Worm (Caenorhabditis elegans) whole organism, L3 larva: ENCODE data around the gene srh-269.
A peak's percentile ranks its signal among the peaks of the same experiment; 100 is the strongest.

Source experiments
- R02D3.7 ChIP-seq: fragments of 150-350 bp; optimal IDR thresholded peaks from 2 replicates; lab custom pipeline; 2014; ENCODE audit warnings: missing biosample characterization, missing genetic modification characterization
- ZK546.5 ChIP-seq: sonication (generic microtip); optimal IDR thresholded peaks from 2 replicates; lab custom pipeline; 2017; ENCODE audit warnings: missing biosample characterization, missing genetic modification characterization
- aly-2 ChIP-seq: fragments of 150-350 bp; optimal IDR thresholded peaks from 2 replicates; lab custom pipeline; 2014; ENCODE audit warnings: missing biosample characterization, missing genetic modification characterization
- ama-1 ChIP-seq: fragments of 150-350 bp; optimal IDR thresholded peaks from 2 replicates; lab custom pipeline; 2018
- ceh-28 ChIP-seq: fragments of 150-350 bp; optimal IDR thresholded peaks from 2 replicates; lab custom pipeline; 2014; ENCODE audit warnings: missing biosample characterization, missing genetic modification reagents, missing genetic modification characterization
- ceh-9 ChIP-seq: sonication (generic microtip); optimal IDR thresholded peaks from 2 replicates; lab custom pipeline; 2018; ENCODE audit warnings: missing biosample characterization, missing genetic modification characterization
- egl-27 ChIP-seq: sonication (generic microtip); optimal IDR thresholded peaks from 4 replicates; lab custom pipeline; 2017; ENCODE audit warnings: missing biosample characterization, missing genetic modification reagents, missing genetic modification characterization
- elt-1 ChIP-seq: fragments of 150-350 bp; optimal IDR thresholded peaks from 2 replicates; lab custom pipeline; 2014; ENCODE audit warnings: missing biosample characterization, missing genetic modification characterization
- elt-2 ChIP-seq: sonication (generic microtip); optimal IDR thresholded peaks from 2 replicates; lab custom pipeline; 2016; ENCODE audit warnings: missing genetic modification reagents, mild to moderate bottlenecking, missing genetic modification characterization, missing compliant biosample characterization
- elt-3 ChIP-seq, 3 experiments: fragments of 150-350 bp in 1 of 3; sonication (generic microtip) in 2 of 3; optimal IDR thresholded peaks; 2 replicates in 2 of 3; 4 replicates in 1 of 3; lab custom pipeline; 2014 to 2017; ENCODE audit warnings: missing biosample characterization in 3 of 3, missing genetic modification characterization in 3 of 3
- eor-1 ChIP-seq, 2 experiments: fragments of 150-350 bp; optimal IDR thresholded peaks; 2 replicates each; lab custom pipeline; 2014 to 2018; ENCODE audit warnings: missing biosample characterization in 2 of 2, missing genetic modification characterization in 2 of 2
- fkh-10 ChIP-seq: sonication (generic microtip); optimal IDR thresholded peaks from 2 replicates; lab custom pipeline; 2017; ENCODE audit warnings: missing biosample characterization, missing genetic modification reagents, missing genetic modification characterization
- fkh-2 ChIP-seq: fragments of 150-350 bp; optimal IDR thresholded peaks from 2 replicates; lab custom pipeline; 2014; ENCODE audit warnings: missing biosample characterization, missing genetic modification reagents, missing genetic modification characterization
- fos-1 ChIP-seq: fragments of 150-350 bp; optimal IDR thresholded peaks from 2 replicates; lab custom pipeline; 2014; ENCODE audit warnings: missing biosample characterization, missing genetic modification characterization
- hmg-11 ChIP-seq: sonication (generic microtip); optimal IDR thresholded peaks from 2 replicates; lab custom pipeline; 2016; ENCODE audit warnings: missing genetic modification characterization, missing compliant biosample characterization
- jun-1 ChIP-seq: fragments of 150-350 bp; optimal IDR thresholded peaks from 2 replicates; lab custom pipeline; 2014; ENCODE audit warnings: missing biosample characterization, missing genetic modification reagents, missing genetic modification characterization
- lin-15B ChIP-seq: fragments of 150-350 bp; optimal IDR thresholded peaks from 2 replicates; lab custom pipeline; 2014; ENCODE audit warnings: missing biosample characterization, missing genetic modification characterization
- mdl-1 ChIP-seq: fragments of 150-350 bp; optimal IDR thresholded peaks from 2 replicates; lab custom pipeline; 2014; ENCODE audit warnings: missing biosample characterization, missing genetic modification characterization
- mml-1 ChIP-seq: fragments of 150-350 bp; sonication (generic microtip); optimal IDR thresholded peaks from 3 replicates; lab custom pipeline; 2014; ENCODE audit warnings: missing biosample characterization, missing genetic modification characterization
- nfya-1 ChIP-seq: sonication (generic microtip); optimal IDR thresholded peaks from 2 replicates; lab custom pipeline; 2017; ENCODE audit warnings: missing genetic modification characterization, mild to moderate bottlenecking, missing compliant biosample characterization, antibody characterized with exemption, moderate library complexity; ENCODE audit not compliant: insufficient read depth
- nhr-11 ChIP-seq: fragments of 150-350 bp; optimal IDR thresholded peaks from 2 replicates; lab custom pipeline; 2014; ENCODE audit warnings: missing biosample characterization, missing genetic modification characterization
- nhr-12 ChIP-seq: fragments of 150-350 bp; optimal IDR thresholded peaks from 2 replicates; lab custom pipeline; 2014; ENCODE audit warnings: missing biosample characterization, missing genetic modification characterization
- nhr-23 ChIP-seq: fragments of 150-350 bp; optimal IDR thresholded peaks from 2 replicates; lab custom pipeline; 2014; ENCODE audit warnings: missing biosample characterization, missing genetic modification reagents, missing genetic modification characterization
- nhr-237 ChIP-seq: fragments of 150-350 bp; optimal IDR thresholded peaks from 2 replicates; lab custom pipeline; 2014; ENCODE audit warnings: missing biosample characterization, missing genetic modification characterization
- nhr-25 ChIP-seq: sonication (generic microtip); optimal IDR thresholded peaks from 2 replicates; lab custom pipeline; 2017; ENCODE audit warnings: missing biosample characterization, missing genetic modification characterization
- nhr-28 ChIP-seq: fragments of 150-350 bp; optimal IDR thresholded peaks from 2 replicates; lab custom pipeline; 2014; ENCODE audit warnings: missing biosample characterization, missing genetic modification characterization
- nhr-43 ChIP-seq: sonication (generic microtip); optimal IDR thresholded peaks from 2 replicates; lab custom pipeline; 2016; ENCODE audit warnings: mild to moderate bottlenecking, missing genetic modification characterization, missing compliant biosample characterization; ENCODE audit not compliant: poor library complexity, severe bottlenecking
- nhr-67 ChIP-seq: fragments of 150-350 bp; optimal IDR thresholded peaks from 2 replicates; lab custom pipeline; 2014; ENCODE audit warnings: missing biosample characterization, missing genetic modification characterization
- nhr-76 ChIP-seq: fragments of 150-350 bp; sonication (generic microtip); optimal IDR thresholded peaks from 5 replicates; lab custom pipeline; 2014; ENCODE audit warnings: missing biosample characterization, missing genetic modification characterization
- nhr-77 ChIP-seq: fragments of 150-350 bp; optimal IDR thresholded peaks from 2 replicates; lab custom pipeline; 2014; ENCODE audit warnings: missing biosample characterization, missing genetic modification characterization
- pqm-1 ChIP-seq: fragments of 150-350 bp; optimal IDR thresholded peaks from 2 replicates; lab custom pipeline; 2017; ENCODE audit warnings: missing biosample characterization, missing genetic modification characterization, inconsistent platforms
- skn-1 ChIP-seq: fragments of 150-350 bp; optimal IDR thresholded peaks from 2 replicates; lab custom pipeline; 2014; ENCODE audit warnings: missing biosample characterization, missing genetic modification characterization
- snpc-4 ChIP-seq: fragments of 150-350 bp; optimal IDR thresholded peaks from 2 replicates; lab custom pipeline; 2014; ENCODE audit warnings: missing biosample characterization, missing genetic modification characterization
- tbx-2 ChIP-seq: sonication (generic microtip); optimal IDR thresholded peaks from 2 replicates; lab custom pipeline; 2016; ENCODE audit warnings: mild to moderate bottlenecking, missing genetic modification characterization, missing compliant biosample characterization
- unc-39 ChIP-seq: sonication (generic microtip); optimal IDR thresholded peaks from 4 replicates; lab custom pipeline; 2017; ENCODE audit warnings: missing biosample characterization, missing genetic modification characterization
- unc-62 ChIP-seq: fragments of 150-350 bp; sonication (generic microtip); optimal IDR thresholded peaks from 4 replicates; lab custom pipeline; 2014; ENCODE audit warnings: missing biosample characterization, missing genetic modification reagents, missing genetic modification characterization
- zag-1 ChIP-seq: fragments of 150-350 bp; optimal IDR thresholded peaks from 2 replicates; lab custom pipeline; 2014; ENCODE audit warnings: missing biosample characterization, missing genetic modification characterization
- ztf-11 ChIP-seq: fragments of 150-350 bp; optimal IDR thresholded peaks from 2 replicates; lab custom pipeline; 2014; ENCODE audit warnings: missing biosample characterization, missing genetic modification characterization
- ztf-4 ChIP-seq: fragments of 150-350 bp; optimal IDR thresholded peaks from 2 replicates; lab custom pipeline; 2014; ENCODE audit warnings: missing biosample characterization, missing genetic modification characterization

Gene srh-269

DNA sequence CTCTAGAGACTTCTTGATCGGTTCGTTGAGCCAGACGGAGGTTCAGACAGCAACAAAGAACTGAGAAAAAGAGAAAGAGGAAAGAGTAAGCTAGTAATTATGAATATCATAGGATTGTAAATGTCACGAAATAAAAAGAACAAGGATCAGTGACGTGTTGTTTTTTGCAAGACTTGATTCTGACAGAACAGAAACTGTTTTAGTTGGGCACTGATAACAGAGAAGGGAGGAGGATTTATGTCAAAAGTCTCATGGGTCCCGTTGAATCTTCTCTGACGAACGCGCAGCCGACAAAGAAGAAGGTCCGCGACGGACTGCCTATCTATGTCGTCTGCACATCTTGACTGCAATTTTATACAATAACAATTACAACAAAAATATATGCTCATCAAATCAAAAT lies 8.8 kb upstream of the srh-269 start, which contains the start of gene T03E6.9:
Gene T03E6.9, minus strand, starts transcription at position 101 of the 400 bp plus-strand sequence.
- no peak for TF ChIP-seq unc-39 (tag; lab: Kevin White, UChicago)
- TF ChIP-seq nhr-67 (tag; lab: Kevin White, UChicago): no peak
- no peak for TF ChIP-seq ceh-28
- TF ChIP-seq nhr-28 (tag; lab: Kevin White, UChicago): no peak
- TF ChIP-seq nhr-77 (tag; lab: Kevin White, UChicago): no peak
- TF ChIP-seq elt-2 (tag; lab: Kevin White, UChicago): no peak
- TF ChIP-seq nfya-1 (tag; lab: Kevin White, UChicago): no peak
- no peak for TF ChIP-seq R02D3.7 (tag; lab: Kevin White, UChicago)
- TF ChIP-seq jun-1 (tag; lab: Kevin White, UChicago): no peak
- no peak for TF ChIP-seq nhr-237 (tag; lab: Kevin White, UChicago)
- TF ChIP-seq nhr-11 (tag; lab: Kevin White, UChicago): no peak

DNA sequence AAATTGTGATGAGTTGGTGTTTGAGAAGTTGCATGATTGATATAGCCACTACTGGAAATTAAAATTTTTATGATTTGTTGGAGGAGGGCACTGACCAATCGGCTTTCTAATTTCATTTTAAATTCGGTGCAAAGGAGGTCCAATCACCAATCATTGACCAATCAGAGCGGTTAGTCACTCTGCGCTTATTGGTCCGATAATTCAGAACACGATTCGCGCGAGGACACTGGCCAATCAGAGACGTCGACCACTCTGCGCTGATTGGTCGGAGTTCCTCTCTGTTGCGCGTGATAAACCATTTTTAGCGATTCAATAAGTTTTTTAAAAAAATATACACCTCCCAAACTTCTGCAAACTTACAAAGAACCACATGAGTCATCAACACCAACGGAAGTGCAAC lies 8.0 kb upstream of the srh-269 start:
- TF ChIP-seq nhr-28 (tag; lab: Kevin White, UChicago): no peak
- TF ChIP-seq fkh-10: no peak
- TF ChIP-seq nfya-1 (tag; lab: Kevin White, UChicago): peak; percentile 62

DNA sequence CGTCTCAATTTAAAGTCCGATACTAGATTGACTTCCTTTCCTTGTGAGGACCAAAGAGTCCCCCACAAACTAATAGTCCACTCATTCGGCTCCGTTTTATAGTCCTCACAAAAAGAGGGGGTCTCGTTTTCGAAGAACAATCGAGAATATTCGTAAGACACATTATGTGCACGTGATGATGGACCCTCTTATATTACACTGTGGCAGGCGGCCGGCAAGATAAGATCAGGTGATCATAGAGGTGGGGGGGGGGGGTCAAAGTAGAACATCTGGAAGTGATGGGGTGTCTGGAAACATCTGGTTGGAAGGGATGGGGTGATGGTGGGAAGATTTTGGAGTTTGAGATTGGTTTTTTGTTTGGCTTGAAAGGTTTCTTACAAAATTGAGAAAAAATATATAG lies 6.6 kb upstream of the srh-269 start:
- TF ChIP-seq hmg-11 (no peak), zag-1 (tag; lab: Kevin White, UChicago) (no peak), egl-27 (tag; lab: Kevin White, UChicago) (no peak), ztf-4 (tag; lab: Kevin White, UChicago) (no peak), ZK546.5 (tag; lab: Kevin White, UChicago) (no peak), nhr-43 (tag; lab: Kevin White, UChicago) (no peak), tbx-2 (no peak), snpc-4 (tag; lab: Kevin White, UChicago) (no peak), nhr-76 (tag; lab: Kevin White, UChicago) (no peak), skn-1 (tag; lab: Kevin White, UChicago) (no peak), unc-62 (GFP tag; lab: Kevin White, UChicago) (no peak), nhr-12 (tag; lab: Kevin White, UChicago) (no peak), fkh-2 (tag; lab: Kevin White, UChicago) (no peak), fos-1 (tag; lab: Kevin White, UChicago) (no peak), aly-2 (tag; lab: Kevin White, UChicago) (no peak), nhr-237 (tag; lab: Kevin White, UChicago) (no peak), elt-3 (tag; optimal IDR thresholded peaks at IDR 0.05; lab: Kevin White, UChicago) (no peak), nhr-25 (no peak)

DNA sequence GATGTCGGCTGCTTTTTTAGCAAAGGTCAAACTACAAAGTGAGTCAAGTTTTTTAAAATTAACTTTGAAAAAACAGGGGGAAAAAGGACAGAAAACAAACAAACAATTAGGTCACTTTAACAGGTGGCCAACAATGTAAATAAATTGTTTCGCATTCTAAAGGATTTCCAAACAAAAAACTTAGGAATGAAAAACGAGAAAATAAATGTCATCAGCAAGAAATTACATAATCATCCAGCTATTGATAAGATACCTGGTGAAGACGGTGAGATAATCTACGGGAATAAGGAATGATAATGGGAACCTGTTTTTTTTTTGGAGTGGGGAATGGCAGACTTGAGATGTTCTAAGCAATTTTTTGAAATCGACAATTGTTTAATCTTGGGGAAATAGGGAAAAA lies 4.3 kb upstream of the srh-269 start:
- no peak for TF ChIP-seq ZK546.5 (tag; lab: Kevin White, UChicago)
- TF ChIP-seq lin-15B (tag; lab: Kevin White, UChicago): no peak
- no peak for TF ChIP-seq zag-1 (tag; lab: Kevin White, UChicago)
- no peak for TF ChIP-seq nhr-67 (tag; lab: Kevin White, UChicago)
- peak in 1 of 3 experiments; percentile 9 for TF ChIP-seq elt-3 (tag; optimal IDR thresholded peaks at IDR 0.05; lab: Kevin White, UChicago)
- no peak for TF ChIP-seq egl-27 (tag; lab: Kevin White, UChicago)

DNA sequence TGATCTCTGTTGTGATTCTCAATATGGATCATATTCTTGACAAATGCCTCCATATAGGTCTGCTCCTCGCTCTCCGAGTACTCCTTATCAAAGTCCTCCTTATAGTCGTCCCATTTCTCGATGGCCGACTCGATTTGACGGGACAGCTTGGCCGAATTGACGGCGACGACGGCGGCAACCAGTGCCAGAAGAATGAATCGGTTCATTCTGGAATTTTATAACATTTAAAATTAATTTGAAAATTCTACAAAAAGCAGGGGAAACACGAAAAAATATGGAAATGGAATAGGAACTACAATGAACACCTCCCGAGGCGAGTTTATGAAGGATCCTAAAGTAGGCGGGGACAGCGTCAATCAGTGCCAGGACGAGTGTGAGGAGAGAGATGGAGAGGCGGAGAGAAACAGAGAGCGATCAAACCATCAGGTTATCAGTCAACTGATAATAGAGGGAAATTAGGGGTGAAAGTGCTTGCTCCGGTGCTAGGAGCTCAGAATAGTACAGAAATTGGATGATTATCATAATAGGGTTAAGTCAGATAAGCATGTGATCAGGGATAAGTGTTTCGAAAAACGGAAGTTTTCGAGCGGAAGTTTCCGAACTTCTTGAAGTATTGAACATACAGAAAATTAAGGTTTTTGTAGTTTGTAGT lies 3.4 kb upstream of the srh-269 start, which contains the start of gene cpl-1:
Gene cpl-1, minus strand, starts transcription at position 207 of the 652 bp plus-strand sequence.
- TF ChIP-seq nhr-237 (tag; lab: Kevin White, UChicago) (no peak), R02D3.7 (tag; lab: Kevin White, UChicago) (no peak), ceh-9 (tag; lab: Kevin White, UChicago) (no peak), nhr-76 (tag; lab: Kevin White, UChicago) (no peak), nhr-43 (tag; lab: Kevin White, UChicago) (no peak), nfya-1 (tag; lab: Kevin White, UChicago) (peak; percentile 16), ztf-11 (no peak), aly-2 (tag; lab: Kevin White, UChicago) (no peak), ama-1 (lab: Kevin White, UChicago) (peak; percentile 82), mdl-1 (tag; lab: Kevin White, UChicago) (no peak), ZK546.5 (tag; lab: Kevin White, UChicago) (no peak), fkh-2 (tag; lab: Kevin White, UChicago) (no peak), zag-1 (tag; lab: Kevin White, UChicago) (no peak), tbx-2 (no peak), nhr-23 (tag; lab: Kevin White, UChicago) (no peak), unc-62 (GFP tag; lab: Kevin White, UChicago) (no peak), lin-15B (tag; lab: Kevin White, UChicago) (no peak), pqm-1 (tag; lab: Kevin White, UChicago) (peak; percentile 77), mml-1 (tag; lab: Kevin White, UChicago) (no peak), jun-1 (tag; lab: Kevin White, UChicago) (peak; percentile 69), elt-2 (tag; lab: Kevin White, UChicago) (peak; percentile 95), eor-1 (tag; optimal IDR thresholded peaks at IDR 0.05; lab: Kevin White, UChicago) (no peak), elt-1 (tag; lab: Kevin White, UChicago) (no peak)
- TF ChIP-seq, all 47 proteins: peak for 5
